Worm (Caenorhabditis elegans): Measurements from ENCODE around the gene str-14.

str-14 gene

DNA sequence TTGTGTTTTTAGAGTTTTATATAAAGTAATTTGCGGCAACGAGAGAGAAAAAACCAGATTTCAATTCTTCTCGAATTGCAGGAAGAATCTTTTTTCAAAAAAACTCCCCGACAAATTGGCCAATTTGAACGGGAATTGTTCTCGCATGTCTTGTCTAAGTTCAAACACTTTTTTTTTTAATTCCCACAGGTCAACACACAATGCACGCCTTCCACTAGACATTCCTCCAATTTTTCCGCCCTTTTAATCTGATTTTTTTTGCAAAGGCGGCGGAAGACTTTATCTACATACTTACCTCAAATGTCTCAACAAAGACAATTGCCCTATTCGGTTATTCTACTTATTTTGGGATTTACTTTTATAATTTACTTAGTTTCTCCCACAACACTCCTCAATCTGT is 47.3 kb downstream of the str-14 start, which contains the start of gene F26D2.3:
F26D2.3 (plus strand) TSS at position 301 of the 400 bp plus-strand sequence.
- TF ChIP-seq F23B12.7 (tag; optimal IDR thresholded peaks at IDR 0.05; ENCODE audit: insufficient read depth) (no peak), lin-35 (GFP tag; optimal IDR thresholded peaks at IDR 0.05) (no peak), nhr-90 (tag; optimal IDR thresholded peaks at IDR 0.05) (no peak), mcd-1 (GFP tag; IDR thresholded peaks at IDR 0.05) (no peak), ztf-22 (GFP tag; optimal IDR thresholded peaks at IDR 0.05) (no peak), F49E8.2 (tag; optimal IDR thresholded peaks at IDR 0.05; ENCODE audit: insufficient read depth) (no peak), let-526 (GFP tag; IDR thresholded peaks at IDR 0.05) (no peak), ets-4 (GFP tag; optimal IDR thresholded peaks at IDR 0.05) (no peak), ceh-100 (GFP tag; IDR thresholded peaks at IDR 0.05) (no peak)

- TF ChIP-seq nhr-27 (tag; optimal IDR thresholded peaks at IDR 0.05) (no peak), nfyb-1 (GFP tag; IDR thresholded peaks at IDR 0.05) (no peak), lin-54 (GFP tag; optimal IDR thresholded peaks at IDR 0.05) (no peak), F22D6.2 (tag; optimal IDR thresholded peaks at IDR 0.05) (no peak), ztf-3 (GFP tag; optimal IDR thresholded peaks at IDR 0.05) (no peak), madf-6 (GFP tag; IDR thresholded peaks at IDR 0.05) (no peak), tbp1 (GFP tag; optimal IDR thresholded peaks at IDR 0.05) (no peak), C06A6.2 (GFP tag; conservative IDR thresholded peaks at IDR 0.05) (no peak), snpc-4 (GFP tag; optimal IDR thresholded peaks at IDR 0.05) (no peak), snpc-4 (tag; optimal IDR thresholded peaks at IDR 0.05) (no peak), hsf-1 (GFP tag; IDR thresholded peaks at IDR 0.05) (no peak), Y56A3A.18 (GFP tag; IDR thresholded peaks at IDR 0.05) (no peak), F55B11.4 (tag; optimal IDR thresholded peaks at IDR 0.05; ENCODE audit: borderline replicate concordance, insufficient read depth) (no peak), F52B5.7 (tag; optimal IDR thresholded peaks at IDR 0.05) (no peak), ztf-18 (tag; optimal IDR thresholded peaks at IDR 0.05) (no peak), ztf-28 (GFP tag; IDR thresholded peaks at IDR 0.05) (no peak), F49E8.2 (tag; optimal IDR thresholded peaks at IDR 0.05; ENCODE audit: insufficient read depth) (no peak)
These were observed 48.6 kb downstream of the str-14 start for ce11 chrV:16406357-16406756.

DNA sequence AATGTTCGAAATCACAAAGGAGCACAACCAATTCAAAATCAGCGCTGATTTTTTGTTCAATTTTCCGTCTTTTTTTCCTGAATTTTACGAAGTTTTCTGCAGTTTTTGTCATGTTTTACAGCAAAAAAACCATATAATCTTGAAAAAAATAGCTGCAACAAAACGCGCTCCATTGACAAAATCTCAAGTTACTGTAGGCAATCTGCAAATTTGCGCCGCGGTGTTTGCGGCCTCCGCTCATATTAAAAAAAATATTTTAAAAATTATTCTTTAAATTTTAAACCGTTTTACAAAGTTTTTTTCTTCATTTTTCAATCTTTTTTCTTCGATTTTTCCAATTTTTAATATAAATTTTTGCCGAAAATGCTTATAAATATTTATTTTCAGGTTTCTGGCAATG is 49.6 kb downstream of the str-14 start:
- TF ChIP-seq nhr-90 (tag; optimal IDR thresholded peaks at IDR 0.05) (no peak), mcd-1 (GFP tag; IDR thresholded peaks at IDR 0.05) (peak; percentile 46; the same call in 1 of the 2 replicates), snpc-4 (GFP tag; optimal IDR thresholded peaks at IDR 0.05) (peak; percentile 3), snpc-4 (tag; optimal IDR thresholded peaks at IDR 0.05) (peak in 1 of 4 experiments; percentile 14), madf-3 (GFP tag; IDR thresholded peaks at IDR 0.05) (no peak), him-1 (tag; optimal IDR thresholded peaks at IDR 0.05) (peak; percentile 16), lsl-1 (GFP tag; optimal IDR thresholded peaks at IDR 0.05) (peak; percentile 81)

ce11 chrV:16403974-16404373 is 51.0 kb downstream of the str-14 start, which contains the start of gene syp-1:
TSS of gene syp-1 (plus strand) at chrV:16404274.
- no peak for TF ChIP-seq zfh-2 (GFP tag; conservative IDR thresholded peaks at IDR 0.05)
- no peak for TF ChIP-seq hlh-12 (tag; optimal IDR thresholded peaks at IDR 0.05)
- TF ChIP-seq akir-1 (GFP tag; optimal IDR thresholded peaks at IDR 0.05): no peak
- TF ChIP-seq efl-1 (GFP tag; optimal IDR thresholded peaks at IDR 0.05): no peak
- no peak for TF ChIP-seq lag-1 (GFP tag; IDR thresholded peaks at IDR 0.05)
- TF ChIP-seq ceh-91 (GFP tag; IDR thresholded peaks at IDR 0.05): no peak
- no peak for TF ChIP-seq hmg-20 (GFP tag; IDR thresholded peaks at IDR 0.05)
- TF ChIP-seq pha-4 (tag; optimal IDR thresholded peaks at IDR 0.05): no peak
- no peak for TF ChIP-seq Y67H2A.10 (GFP tag; conservative IDR thresholded peaks at IDR 0.05)
- TF ChIP-seq nfyb-1 (GFP tag; IDR thresholded peaks at IDR 0.05): no peak
- no peak for TF ChIP-seq hlh-26 (GFP tag; conservative IDR thresholded peaks at IDR 0.05)
